Fruit fly (Drosophila melanogaster) whole organism, embryonic: Measurements from ENCODE around the gene PRL-1.
A peak's percentile ranks its signal among the peaks of the same experiment; 100 is the strongest.

Experiments used
- Aef1 ChIP-seq: fragments of 200-800 bp; sonication (Bioruptor generic); IDR thresholded peaks from 3 replicates; pipeline ENCODE4 v1.3.6; 2022; ENCODE audit warnings: missing biosample characterization, missing genetic modification characterization
- Awh ChIP-seq: fragments of 200-800 bp; sonication (Bioruptor generic); IDR thresholded peaks from 2 replicates; pipeline ENCODE4, ENCODE4 v1.3.6; 2022; ENCODE audit warnings: missing biosample characterization, missing genetic modification characterization
- C15 ChIP-seq: fragments of 200-800 bp; sonication (Bioruptor generic); IDR thresholded peaks from 3 replicates; pipeline ENCODE4 v1.3.6; 2022; ENCODE audit warnings: missing biosample characterization, missing genetic modification characterization
- CG1233 ChIP-seq: fragments of 200-800 bp; sonication (Bioruptor generic); optimal IDR thresholded peaks from 4 replicates; lab custom pipeline; 2018; ENCODE audit warnings: missing biosample characterization, mild to moderate bottlenecking, missing genetic modification characterization
- CG14014 ChIP-seq: fragments of 200-800 bp; sonication (Bioruptor generic); IDR thresholded peaks from 2 replicates; pipeline ENCODE4 v1.3.6; 2022; ENCODE audit warnings: missing biosample characterization, missing genetic modification characterization
- CG14710 ChIP-seq: fragments of 200-800 bp; sonication (Bioruptor generic); optimal IDR thresholded peaks from 3 replicates; lab custom pipeline; 2019; ENCODE audit warnings: missing biosample characterization, mild to moderate bottlenecking, missing genetic modification characterization, moderate library complexity
- CG17186 ChIP-seq: fragments of 200-800 bp; sonication (Bioruptor generic); optimal IDR thresholded peaks from 3 replicates; lab custom pipeline; 2017; ENCODE audit warnings: missing biosample characterization, missing genetic modification reagents, missing genetic modification characterization
- CG17385 ChIP-seq: fragments of 200-800 bp; sonication (Bioruptor generic); optimal IDR thresholded peaks from 3 replicates; lab custom pipeline; 2018; ENCODE audit warnings: missing biosample characterization, mild to moderate bottlenecking, missing genetic modification characterization
- CG18262 ChIP-seq: fragments of 200-800 bp; optimal IDR thresholded peaks from 3 replicates; lab custom pipeline; 2019; ENCODE audit warnings: missing biosample characterization, mild to moderate bottlenecking, missing genetic modification characterization, moderate library complexity
- CG2120 ChIP-seq: fragments of 200-800 bp; sonication (Bioruptor generic); optimal IDR thresholded peaks from 3 replicates; lab custom pipeline; 2016; ENCODE audit warnings: missing biosample characterization, missing genetic modification characterization
- CG2202 ChIP-seq: fragments of 200-800 bp; sonication (Bioruptor generic); optimal IDR thresholded peaks from 2 replicates; lab custom pipeline; 2018; ENCODE audit warnings: missing biosample characterization, mild to moderate bottlenecking, missing genetic modification characterization
- CG34422 ChIP-seq: fragments of 200-800 bp; sonication (Bioruptor generic); IDR thresholded peaks from 3 replicates; pipeline ENCODE4 v1.3.6; 2022; ENCODE audit warnings: missing biosample characterization, missing genetic modification characterization
- CG3847 ChIP-seq: fragments of 200-800 bp; sonication (Bioruptor generic); IDR thresholded peaks from 2 replicates; pipeline ENCODE4 v1.3.6; 2022; ENCODE audit warnings: missing biosample characterization, missing genetic modification characterization
- CG6272 ChIP-seq: fragments of 200-800 bp; sonication (Bioruptor generic); IDR thresholded peaks from 2 replicates; pipeline ENCODE4 v1.3.6; 2022; ENCODE audit warnings: missing biosample characterization, missing genetic modification characterization
- CG6683 ChIP-seq: fragments of 200-800 bp; sonication (Bioruptor generic); optimal IDR thresholded peaks from 2 replicates; lab custom pipeline; 2017; ENCODE audit warnings: missing biosample characterization, mild to moderate bottlenecking, missing genetic modification characterization, missing genetic modification reagents
- CG7839 ChIP-seq: fragments of 200-800 bp; sonication (Bioruptor generic); optimal IDR thresholded peaks from 3 replicates; lab custom pipeline; 2018; ENCODE audit warnings: missing biosample characterization, mild to moderate bottlenecking, missing genetic modification characterization, moderate library complexity
- CG9932 ChIP-seq: fragments of 200-800 bp; sonication (Bioruptor generic); IDR thresholded peaks from 2 replicates; pipeline ENCODE4 v1.3.6; 2022; ENCODE audit warnings: missing biosample characterization, missing genetic modification characterization
- CHES-1-like ChIP-seq: fragments of 200-800 bp; sonication (Bioruptor generic); optimal IDR thresholded peaks from 2 replicates; lab custom pipeline; 2016; ENCODE audit warnings: missing biosample characterization, missing genetic modification characterization
- Deaf1 ChIP-seq: fragments of 200-800 bp; optimal IDR thresholded peaks from 3 replicates; lab custom pipeline; 2019; ENCODE audit warnings: missing biosample characterization, mild to moderate bottlenecking, missing genetic modification characterization, moderate library complexity
- Doc2 ChIP-seq: fragments of 200-800 bp; sonication (Bioruptor generic); IDR thresholded peaks from 2 replicates; pipeline ENCODE4 v1.3.6; 2022; ENCODE audit warnings: missing biosample characterization, missing genetic modification characterization
- Fer1 ChIP-seq: fragments of 200-800 bp; sonication (Bioruptor generic); optimal IDR thresholded peaks from 2 replicates; lab custom pipeline; 2017; ENCODE audit warnings: missing biosample characterization, mild to moderate bottlenecking, missing genetic modification characterization
- H2.0 ChIP-seq: fragments of 200-800 bp; sonication (Bioruptor generic); IDR thresholded peaks from 2 replicates; pipeline ENCODE4 v1.3.6; 2022; ENCODE audit warnings: missing biosample characterization, missing genetic modification characterization
- HHEX ChIP-seq: fragments of 200-800 bp; sonication (Bioruptor generic); optimal IDR thresholded peaks from 3 replicates; lab custom pipeline; 2017; ENCODE audit warnings: missing biosample characterization, mild to moderate bottlenecking, missing genetic modification characterization, missing genetic modification reagents
- Myb ChIP-seq: fragments of 200-800 bp; sonication (Bioruptor generic); optimal IDR thresholded peaks from 2 replicates; lab custom pipeline; 2016; ENCODE audit warnings: missing biosample characterization, missing genetic modification characterization
- Side ChIP-seq: fragments of 200-800 bp; sonication (Bioruptor generic); optimal IDR thresholded peaks from 2 replicates; lab custom pipeline; 2016; ENCODE audit warnings: missing biosample characterization, missing genetic modification characterization
- Sry-β ChIP-seq: fragments of 200-800 bp; sonication (Bioruptor generic); optimal IDR thresholded peaks from 2 replicates; lab custom pipeline; 2018; ENCODE audit warnings: missing biosample characterization, mild to moderate bottlenecking, missing genetic modification characterization, moderate library complexity
- Sry-δ ChIP-seq: fragments of 200-800 bp; sonication (Bioruptor generic); optimal IDR thresholded peaks from 2 replicates; lab custom pipeline; 2016; ENCODE audit warnings: missing biosample characterization, missing genetic modification characterization
- Stat92E ChIP-seq, 3 experiments: fragments of >200 bp in 2 of 3; fragments of 200-800 bp in 1 of 3; sonication (Bioruptor generic) in 1 of 3; optimal IDR thresholded peaks; 2 replicates each; lab custom pipeline; 2017 to 2019; ENCODE audit warnings: missing biosample characterization in 3 of 3, missing genetic modification characterization in 3 of 3, mild to moderate bottlenecking in 1 of 3, moderate library complexity in 1 of 3
- TFAM ChIP-seq: fragments of 200-800 bp; sonication (Bioruptor generic); optimal IDR thresholded peaks from 2 replicates; lab custom pipeline; 2017; ENCODE audit warnings: missing biosample characterization, missing genetic modification characterization, inconsistent platforms
- Taf1 ChIP-seq: fragments of 200-800 bp; sonication (Bioruptor generic); IDR thresholded peaks from 2 replicates; pipeline ENCODE4 v1.3.6; 2022; ENCODE audit warnings: missing biosample characterization, missing genetic modification characterization
- Vsx1 ChIP-seq: fragments of 200-800 bp; sonication (Bioruptor generic); optimal IDR thresholded peaks from 2 replicates; lab custom pipeline; 2017; ENCODE audit warnings: missing biosample characterization, mild to moderate bottlenecking, missing genetic modification characterization, missing genetic modification reagents
- ab ChIP-seq: fragments of 200-800 bp; sonication (Bioruptor generic); optimal IDR thresholded peaks from 2 replicates; lab custom pipeline; 2016; ENCODE audit warnings: missing biosample characterization, missing genetic modification characterization
- aop ChIP-seq: fragments of 200-800 bp; sonication (Bioruptor generic); IDR thresholded peaks from 2 replicates; pipeline ENCODE4 v1.3.6; 2022; ENCODE audit warnings: missing biosample characterization, missing genetic modification characterization
- ara ChIP-seq: fragments of 200-800 bp; sonication (Bioruptor generic); IDR thresholded peaks from 2 replicates; pipeline ENCODE4 v1.3.6; 2022; ENCODE audit warnings: missing biosample characterization, missing genetic modification characterization
- ato ChIP-seq: fragments of 200-800 bp; sonication (Bioruptor generic); IDR thresholded peaks from 2 replicates; pipeline ENCODE4 v1.3.6; 2022; ENCODE audit warnings: missing biosample characterization, missing genetic modification characterization; ENCODE audit not compliant: partially characterized antibody
- bbx ChIP-seq: fragments of 200-800 bp; sonication (Bioruptor generic); IDR thresholded peaks from 2 replicates; pipeline ENCODE4 v1.3.6; 2022; ENCODE audit warnings: missing biosample characterization, missing genetic modification characterization; ENCODE audit not compliant: partially characterized antibody
- br ChIP-seq: fragments of >200 bp; optimal IDR thresholded peaks from 2 replicates; lab custom pipeline; 2017
- chn ChIP-seq: fragments of 200-800 bp; sonication (Bioruptor generic); optimal IDR thresholded peaks from 2 replicates; lab custom pipeline; 2016; ENCODE audit warnings: missing biosample characterization, missing genetic modification characterization
- ci ChIP-seq: fragments of 200-800 bp; sonication (Bioruptor generic); IDR thresholded peaks from 3 replicates; pipeline ENCODE4 v1.3.6; 2022; ENCODE audit warnings: missing biosample characterization, missing genetic modification characterization
- crc ChIP-seq: fragments of 200-800 bp; sonication (Bioruptor generic); optimal IDR thresholded peaks from 2 replicates; lab custom pipeline; 2016; ENCODE audit warnings: missing biosample characterization, missing genetic modification characterization
- ems ChIP-seq: fragments of 200-800 bp; sonication (Bioruptor generic); optimal IDR thresholded peaks from 3 replicates; lab custom pipeline; 2016; ENCODE audit warnings: missing biosample characterization, missing genetic modification characterization
- fd64A ChIP-seq: fragments of 200-800 bp; sonication (Bioruptor generic); optimal IDR thresholded peaks from 3 replicates; lab custom pipeline; 2018; ENCODE audit warnings: missing biosample characterization, mild to moderate bottlenecking, missing genetic modification characterization
- gfzf ChIP-seq: fragments of 200-800 bp; sonication (Bioruptor generic); optimal IDR thresholded peaks from 2 replicates; lab custom pipeline; 2016; ENCODE audit warnings: missing biosample characterization, mild to moderate bottlenecking, missing genetic modification characterization, moderate library complexity
- ind ChIP-seq: fragments of 200-800 bp; sonication (Bioruptor generic); optimal IDR thresholded peaks from 3 replicates; lab custom pipeline; 2016; ENCODE audit warnings: missing biosample characterization, missing genetic modification characterization
- lbe ChIP-seq: fragments of 200-800 bp; sonication (Bioruptor generic); optimal IDR thresholded peaks from 2 replicates; lab custom pipeline; 2016; ENCODE audit warnings: missing biosample characterization, mild to moderate bottlenecking, missing genetic modification characterization
- lov ChIP-seq, 2 experiments: fragments of 200-800 bp in 1 of 2; fragments of >200 bp in 1 of 2; sonication (Bioruptor generic) in 1 of 2; IDR thresholded peaks in 1 of 2; optimal IDR thresholded peaks in 1 of 2; 2 replicates in 1 of 2; 3 replicates in 1 of 2; pipeline versions ENCODE4 v1.3.6 to Lab custom; 2017 to 2022; ENCODE audit warnings: missing biosample characterization in 1 of 2, missing genetic modification characterization in 1 of 2
- p53 ChIP-seq: fragments of 200-800 bp; sonication (Bioruptor generic); optimal IDR thresholded peaks from 2 replicates; lab custom pipeline; 2016; ENCODE audit warnings: missing biosample characterization, missing genetic modification characterization
- slbo ChIP-seq: fragments of 200-800 bp; sonication (Bioruptor generic); IDR thresholded peaks from 2 replicates; pipeline ENCODE4 v1.3.6; 2022; ENCODE audit warnings: missing biosample characterization, missing genetic modification characterization
- stc ChIP-seq: fragments of 200-800 bp; sonication (Bioruptor generic); IDR thresholded peaks from 2 replicates; pipeline ENCODE4 v1.3.6; 2022; ENCODE audit warnings: missing biosample characterization, missing genetic modification characterization
- wek ChIP-seq: fragments of 200-800 bp; sonication (Bioruptor generic); optimal IDR thresholded peaks from 3 replicates; lab custom pipeline; 2018; ENCODE audit warnings: missing biosample characterization, mild to moderate bottlenecking, missing genetic modification characterization, moderate library complexity
- wor ChIP-seq: fragments of 200-800 bp; sonication (Bioruptor generic); IDR thresholded peaks from 2 replicates; pipeline ENCODE4 v1.3.6; 2022; ENCODE audit warnings: missing biosample characterization, missing genetic modification characterization
- z ChIP-seq: fragments of 200-800 bp; sonication (Bioruptor generic); IDR thresholded peaks from 3 replicates; pipeline ENCODE4 v1.3.6; 2022; ENCODE audit warnings: missing biosample characterization, missing genetic modification characterization

PRL-1 gene

dm6 chr2L:16272730-16273129 is 15.3 kb upstream of the PRL-1 start (continued):
- TF ChIP-seq chn (GFP tag; lab: Kevin White, UChicago) (no peak), bbx (GFP tag; lab: Robert Waterston, UW) (no peak), Sry-β (GFP tag; lab: Kevin White, UChicago) (no peak), ato (GFP tag; lab: Robert Waterston, UW) (no peak), Doc2 (no peak), CG9932 (GFP tag; lab: Robert Waterston, UW) (no peak), CG17186 (GFP tag; lab: Kevin White, UChicago) (no peak), ind (GFP tag; lab: Kevin White, UChicago) (no peak), CG14014 (GFP tag; lab: Robert Waterston, UW) (peak; percentile 46; the same call in 1 of the 2 replicates), CHES-1-like (GFP tag; lab: Kevin White, UChicago) (no peak), ci (GFP tag; lab: Robert Waterston, UW) (peak; percentile 72; the same call in 2 of the 3 replicates), lbe (GFP tag; lab: Kevin White, UChicago) (peak; percentile 80), CG34422 (peak; percentile 22; the same call in 1 of the 3 replicates), Aef1 (GFP tag; lab: Robert Waterston, UW) (no peak), Myb (GFP tag; lab: Kevin White, UChicago) (no peak), HHEX (GFP tag; lab: Kevin White, UChicago) (peak; percentile 60), H2.0 (no peak), ara (GFP tag; lab: Robert Waterston, UW) (no peak), crc (GFP tag; lab: Kevin White, UChicago) (no peak), fd64A (GFP tag; lab: Kevin White, UChicago) (peak; percentile 62), CG6683 (GFP tag; lab: Kevin White, UChicago) (peak; percentile 21), wek (GFP tag; lab: Kevin White, UChicago) (peak; percentile 54), p53 (GFP tag; lab: Kevin White, UChicago) (no peak), Stat92E (GFP tag; optimal IDR thresholded peaks at IDR 0.05; lab: Kevin White, UChicago) (no peak), stc (GFP tag; lab: Robert Waterston, UW) (no peak), CG1233 (GFP tag; lab: Kevin White, UChicago) (peak; percentile 34), lov (optimal IDR thresholded peaks at IDR 0.05; lab: Kevin White, UChicago) (no peak), lov (GFP tag; IDR thresholded peaks at IDR 0.05; lab: Robert Waterston, UW) (no peak), C15 (GFP tag; lab: Robert Waterston, UW) (no peak), Side (no peak), CG3847 (GFP tag; lab: Robert Waterston, UW) (no peak), Deaf1 (tag; lab: Kevin White, UChicago) (no peak), CG6272 (GFP tag; lab: Robert Waterston, UW) (no peak), slbo (GFP tag; lab: Robert Waterston, UW) (0 out of 2 replicates have a peak, but pooled peaks have one; percentile 14), gfzf (GFP tag; lab: Kevin White, UChicago) (no peak), CG7839 (tag; lab: Kevin White, UChicago) (no peak), TFAM (GFP tag; lab: Kevin White, UChicago) (no peak), Sry-δ (GFP tag; lab: Kevin White, UChicago) (no peak), Taf1 (no peak), CG2202 (tag; lab: Kevin White, UChicago) (peak; percentile 17), CG17385 (GFP tag; lab: Kevin White, UChicago) (peak; percentile 17), Vsx1 (peak; percentile 71), z (GFP tag; lab: Robert Waterston, UW) (no peak), ems (GFP tag; lab: Kevin White, UChicago) (no peak), Awh (GFP tag; lab: Robert Waterston, UW) (peak; percentile 65; the same call in 1 of the 2 replicates), wor (GFP tag; lab: Robert Waterston, UW) (no peak), aop (GFP tag; lab: Robert Waterston, UW) (no peak), CG2120 (no peak), CG14710 (no peak), br (lab: Kevin White, UChicago) (no peak), ab (GFP tag; lab: Kevin White, UChicago) (peak; percentile 6), CG18262 (tag; lab: Kevin White, UChicago) (peak; percentile 16), Fer1 (peak; percentile 67)
